Worm (Caenorhabditis elegans) whole organism, L1 larva: ENCODE results near the gene srt-22.

Experiments
- aha-1 ChIP-seq: fragments of 150-350 bp; optimal IDR thresholded peaks from 2 replicates; lab custom pipeline; 2014; ENCODE audit warnings: missing biosample characterization, missing genetic modification characterization
- hpl-2 ChIP-seq: fragments of 150-350 bp; optimal IDR thresholded peaks from 2 replicates; lab custom pipeline; 2014; ENCODE audit warnings: missing biosample characterization, missing genetic modification reagents, missing genetic modification characterization
- lin-13 ChIP-seq: fragments of 150-350 bp; optimal IDR thresholded peaks from 2 replicates; lab custom pipeline; 2014; ENCODE audit warnings: missing biosample characterization, missing genetic modification reagents, missing genetic modification characterization
- nhr-12 ChIP-seq: sonication (generic microtip); optimal IDR thresholded peaks from 2 replicates; lab custom pipeline; 2017; ENCODE audit warnings: missing biosample characterization, missing genetic modification characterization
- zip-4 ChIP-seq: fragments of 200-800 bp; sonication (Bioruptor generic); optimal IDR thresholded peaks from 2 replicates; lab custom pipeline; 2018; ENCODE audit warnings: mild to moderate bottlenecking, missing genetic modification characterization, moderate library complexity, missing compliant biosample characterization

- TF ChIP-seq nhr-12 (tag; lab: Kevin White, UChicago) (no peak), aha-1 (tag; lab: Kevin White, UChicago) (no peak), hpl-2 (GFP tag; lab: Kevin White, UChicago) (no peak), zip-4 (GFP tag; lab: Kevin White, UChicago) (no peak), lin-13 (GFP tag; lab: Kevin White, UChicago) (no peak)
Measured at ce11 chrV:15352376-15352775, 36.6 kb upstream of the srt-22 start, which contains the start of gene srx-58.
